Worm (Caenorhabditis elegans) whole organism, L1 larva: ENCODE results near the gene zmp-2.
A peak's percentile ranks its signal among the peaks of the same experiment; 100 is the strongest.

Experiments
- C04F5.9 ChIP-seq: sonication (generic microtip); optimal IDR thresholded peaks from 2 replicates; lab custom pipeline; 2016; ENCODE audit warnings: missing genetic modification characterization, missing compliant biosample characterization
- C16A3.4 ChIP-seq: fragments of 150-350 bp; optimal IDR thresholded peaks from 2 replicates; lab custom pipeline; 2014; ENCODE audit warnings: missing biosample characterization, missing genetic modification characterization
- ama-1 ChIP-seq: fragments of 150-350 bp; optimal IDR thresholded peaks from 2 replicates; lab custom pipeline; 2014
- blmp-1 ChIP-seq: fragments of 150-350 bp; optimal IDR thresholded peaks from 2 replicates; lab custom pipeline; 2014; ENCODE audit warnings: missing biosample characterization, missing genetic modification characterization
- ceh-8 ChIP-seq: fragments of 200-800 bp; sonication (Bioruptor generic); optimal IDR thresholded peaks from 2 replicates; lab custom pipeline; 2018; ENCODE audit warnings: mild to moderate bottlenecking, missing genetic modification characterization, moderate library complexity, missing compliant biosample characterization
- ceh-90 ChIP-seq: sonication (generic microtip); optimal IDR thresholded peaks from 2 replicates; lab custom pipeline; 2016; ENCODE audit warnings: missing genetic modification characterization, missing compliant biosample characterization
- efl-1 ChIP-seq, 4 experiments: fragments of 150-350 bp; optimal IDR thresholded peaks in 3 of 4; peaks in 1 of 4; 1 replicate in 1 of 4; 2 replicates in 3 of 4; lab custom pipeline; 2014; ENCODE audit warnings: missing biosample characterization in 2 of 4, missing genetic modification characterization in 2 of 4, missing genetic modification reagents in 2 of 4
- efl-3 ChIP-seq: fragments of 200-800 bp; sonication (Bioruptor generic); optimal IDR thresholded peaks from 2 replicates; lab custom pipeline; 2018; ENCODE audit warnings: mild to moderate bottlenecking, missing genetic modification characterization, missing compliant biosample characterization
- egl-27 ChIP-seq, 2 experiments: fragments of 150-350 bp in 1 of 2; sonication (generic microtip); optimal IDR thresholded peaks; 3 replicates each; lab custom pipeline; 2017 to 2018; ENCODE audit warnings: missing biosample characterization in 2 of 2, missing genetic modification characterization in 2 of 2, missing genetic modification reagents in 2 of 2
- elt-2 ChIP-seq: sonication (generic microtip); optimal IDR thresholded peaks from 2 replicates; lab custom pipeline; 2016; ENCODE audit warnings: missing genetic modification characterization, mild to moderate bottlenecking, inconsistent platforms, missing compliant biosample characterization, missing genetic modification reagents
- elt-3 ChIP-seq, 6 experiments: fragments of 150-350 bp in 1 of 6; sonication (generic microtip); optimal IDR thresholded peaks; 2 replicates each; lab custom pipeline; 2017 to 2018; ENCODE audit warnings: missing biosample characterization in 6 of 6, missing genetic modification characterization in 6 of 6, inconsistent platforms in 1 of 6
- ets-5 ChIP-seq: fragments of 200-800 bp; sonication (Bioruptor generic); IDR thresholded peaks from 2 replicates; pipeline ENCODE4 v1.3.6; 2022; ENCODE audit warnings: missing genetic modification characterization, missing compliant biosample characterization
- fkh-4 ChIP-seq: sonication (generic microtip); optimal IDR thresholded peaks from 2 replicates; lab custom pipeline; 2016; ENCODE audit warnings: missing compliant biosample characterization, missing genetic modification characterization, borderline replicate concordance
- hpl-2 ChIP-seq: fragments of 150-350 bp; optimal IDR thresholded peaks from 2 replicates; lab custom pipeline; 2014; ENCODE audit warnings: missing biosample characterization, missing genetic modification reagents, missing genetic modification characterization
- lin-13 ChIP-seq: fragments of 150-350 bp; optimal IDR thresholded peaks from 2 replicates; lab custom pipeline; 2014; ENCODE audit warnings: missing biosample characterization, missing genetic modification reagents, missing genetic modification characterization
- lin-14 ChIP-seq: fragments of 200-800 bp; sonication (Bioruptor generic); optimal IDR thresholded peaks from 2 replicates; lab custom pipeline; 2018; ENCODE audit warnings: mild to moderate bottlenecking, missing genetic modification characterization, moderate library complexity, missing compliant biosample characterization
- lin-15B ChIP-seq: fragments of 150-350 bp; sonication (generic microtip); optimal IDR thresholded peaks from 3 replicates; lab custom pipeline; 2014; ENCODE audit warnings: missing biosample characterization, missing genetic modification characterization
- lin-35 ChIP-seq, 2 experiments: fragments of 150-350 bp; optimal IDR thresholded peaks; 2 replicates each; lab custom pipeline; 2014; ENCODE audit warnings: missing biosample characterization in 2 of 2, missing genetic modification characterization in 2 of 2, missing genetic modification reagents in 2 of 2
- lsy-2 ChIP-seq, 2 experiments: fragments of 150-350 bp; optimal IDR thresholded peaks; 2 replicates each; lab custom pipeline; 2014; ENCODE audit warnings: missing biosample characterization in 2 of 2, missing genetic modification characterization in 2 of 2
- mef-2 ChIP-seq: fragments of 150-350 bp; optimal IDR thresholded peaks from 2 replicates; lab custom pipeline; 2014; ENCODE audit warnings: missing biosample characterization, missing genetic modification characterization
- mep-1 ChIP-seq: fragments of 150-350 bp; optimal IDR thresholded peaks from 2 replicates; lab custom pipeline; 2014; ENCODE audit warnings: missing biosample characterization, missing genetic modification characterization
- nhr-19 ChIP-seq: fragments of 200-800 bp; sonication (Bioruptor generic); conservative IDR thresholded peaks from 2 replicates; pipeline ENCODE4 v1.3.6; 2022; ENCODE audit warnings: missing genetic modification characterization, missing compliant biosample characterization
- nhr-20 ChIP-seq: sonication (generic microtip); optimal IDR thresholded peaks from 2 replicates; lab custom pipeline; 2016; ENCODE audit warnings: mild to moderate bottlenecking, missing genetic modification characterization, missing compliant biosample characterization
- nhr-237 ChIP-seq: fragments of 150-350 bp; optimal IDR thresholded peaks from 2 replicates; lab custom pipeline; 2014; ENCODE audit warnings: missing biosample characterization, missing genetic modification characterization
- nhr-28 ChIP-seq: fragments of 150-350 bp; optimal IDR thresholded peaks from 2 replicates; lab custom pipeline; 2014; ENCODE audit warnings: missing biosample characterization, missing genetic modification characterization
- nhr-47 ChIP-seq: sonication (generic microtip); optimal IDR thresholded peaks from 2 replicates; lab custom pipeline; 2016; ENCODE audit warnings: mild to moderate bottlenecking, missing genetic modification characterization, moderate library complexity, missing compliant biosample characterization
- nhr-71 ChIP-seq: sonication (generic microtip); optimal IDR thresholded peaks from 2 replicates; lab custom pipeline; 2016; ENCODE audit warnings: mild to moderate bottlenecking, missing genetic modification characterization, moderate library complexity, missing compliant biosample characterization
- nhr-84 ChIP-seq: sonication (generic microtip); optimal IDR thresholded peaks from 2 replicates; lab custom pipeline; 2017; ENCODE audit warnings: missing biosample characterization, missing genetic modification characterization
- nhr-85 ChIP-seq: sonication (generic microtip); peaks from one replicate; lab custom pipeline; 2016; ENCODE audit warnings: missing genetic modification characterization, inconsistent platforms, missing compliant biosample characterization
- nhr-90 ChIP-seq: sonication (generic microtip); optimal IDR thresholded peaks from 2 replicates; lab custom pipeline; 2016; ENCODE audit warnings: mild to moderate bottlenecking, missing genetic modification characterization, missing compliant biosample characterization; ENCODE audit not compliant: poor library complexity
- rnt-1 ChIP-seq: sonication (generic microtip); optimal IDR thresholded peaks from 2 replicates; lab custom pipeline; 2016; ENCODE audit warnings: mild to moderate bottlenecking, missing genetic modification characterization, moderate library complexity, missing compliant biosample characterization
- snu-23 ChIP-seq: sonication (generic microtip); optimal IDR thresholded peaks from 2 replicates; lab custom pipeline; 2016; ENCODE audit warnings: missing genetic modification characterization, missing compliant biosample characterization
- tlp-1 ChIP-seq: fragments of 150-350 bp; optimal IDR thresholded peaks from 2 replicates; lab custom pipeline; 2014; ENCODE audit warnings: missing biosample characterization, missing genetic modification characterization
- unc-130 ChIP-seq: fragments of 150-350 bp; optimal IDR thresholded peaks from 2 replicates; lab custom pipeline; 2017; ENCODE audit warnings: missing biosample characterization, missing genetic modification characterization, inconsistent platforms
- vab-15 ChIP-seq: sonication (generic microtip); optimal IDR thresholded peaks from 2 replicates; lab custom pipeline; 2017; ENCODE audit warnings: missing genotype, mild to moderate bottlenecking, missing genetic modification characterization, missing compliant biosample characterization
- xbp-1 ChIP-seq: sonication (generic microtip); optimal IDR thresholded peaks from 2 replicates; lab custom pipeline; 2016; ENCODE audit warnings: missing genetic modification characterization, missing compliant biosample characterization
- zag-1 ChIP-seq: fragments of 150-350 bp; optimal IDR thresholded peaks from 2 replicates; lab custom pipeline; 2014; ENCODE audit warnings: missing biosample characterization, missing genetic modification characterization
- zip-4 ChIP-seq: fragments of 200-800 bp; sonication (Bioruptor generic); optimal IDR thresholded peaks from 2 replicates; lab custom pipeline; 2018; ENCODE audit warnings: mild to moderate bottlenecking, missing genetic modification characterization, moderate library complexity, missing compliant biosample characterization
- ztf-4 ChIP-seq: fragments of 150-350 bp; optimal IDR thresholded peaks from 2 replicates; lab custom pipeline; 2014; ENCODE audit warnings: missing biosample characterization, missing genetic modification characterization

zmp-2 gene

ce11 chrIII:2651519-2651918 lies 15.3 kb downstream of the zmp-2 start (continued):
- TF ChIP-seq nhr-20 (tag; lab: Kevin White, UChicago) = no peak
- TF ChIP-seq zip-4 (GFP tag; lab: Kevin White, UChicago) = no peak
- no peak for TF ChIP-seq nhr-84
- TF ChIP-seq lin-14 = peak; percentile 71
- no peak for TF ChIP-seq ztf-4 (tag; lab: Kevin White, UChicago)
- TF ChIP-seq mep-1 = peak; percentile 18
- no peak for TF ChIP-seq hpl-2
- no peak for TF ChIP-seq ceh-90 (tag; lab: Kevin White, UChicago)
- no peak for TF ChIP-seq nhr-28 (tag; lab: Kevin White, UChicago)
- TF ChIP-seq ets-5 (GFP tag; lab: Robert Waterston, UW) = no peak
- TF ChIP-seq lin-15B = no peak
- no peak for TF ChIP-seq zag-1 (tag; lab: Kevin White, UChicago)
- TF ChIP-seq efl-3 = no peak

ce11 chrIII:2652704-2653566 lies 16.8 kb downstream of the zmp-2 start:
- TF ChIP-seq rnt-1 (tag; lab: Kevin White, UChicago) (no peak), elt-2 (peak; percentile 73)

- TF ChIP-seq snu-23 (GFP tag; lab: Kevin White, UChicago) = peak; percentile 46
- no peak for TF ChIP-seq tlp-1 (tag; lab: Kevin White, UChicago)
- TF ChIP-seq nhr-90 (tag; lab: Kevin White, UChicago) = peak; percentile 18
- 0 out of 2 replicates have a peak, but pooled peaks have one; percentile 3 for TF ChIP-seq nhr-19 (GFP tag; lab: Robert Waterston, UW)
- TF ChIP-seq nhr-85 (tag; lab: Kevin White, UChicago) = peak; percentile 91
- no peak for TF ChIP-seq efl-1 (optimal IDR thresholded peaks at IDR 0.05; lab: Kevin White, UChicago)
- TF ChIP-seq efl-1 (GFP tag; optimal IDR thresholded peaks at IDR 0.05 in 1 of 2; lab: Kevin White, UChicago) = peak in 1 of 2 experiments; percentile 22
- TF ChIP-seq xbp-1 (tag; lab: Kevin White, UChicago) = no peak
- no peak for TF ChIP-seq ceh-8 (GFP tag; lab: Kevin White, UChicago)
- TF ChIP-seq rnt-1 (tag; lab: Kevin White, UChicago) = no peak
- peak; percentile 32 for TF ChIP-seq nhr-71
- TF ChIP-seq C16A3.4 (tag; lab: Kevin White, UChicago) = peak; percentile 29
- TF ChIP-seq unc-130 = no peak
- TF ChIP-seq lsy-2 (tag; optimal IDR thresholded peaks at IDR 0.05; lab: Kevin White, UChicago) = peak in 1 of 2 experiments; percentile 25
- peak; percentile 83 for TF ChIP-seq lin-14
- TF ChIP-seq egl-27 (tag; optimal IDR thresholded peaks at IDR 0.05; lab: Kevin White, UChicago) = no peak
- no peak for TF ChIP-seq C04F5.9 (tag; lab: Kevin White, UChicago)
- TF ChIP-seq vab-15 = no peak
- TF ChIP-seq lin-35 (GFP tag; optimal IDR thresholded peaks at IDR 0.05; lab: Kevin White, UChicago) = no peak
- no peak for TF ChIP-seq nhr-237 (tag; lab: Kevin White, UChicago)
- peak in 4 of 6 experiments; percentile 1 to 61 (median 31) for TF ChIP-seq elt-3 (tag; optimal IDR thresholded peaks at IDR 0.05; lab: Kevin White, UChicago)
- TF ChIP-seq fkh-4 (tag; lab: Kevin White, UChicago) = no peak
- peak; percentile 81 for TF ChIP-seq blmp-1 (tag; lab: Kevin White, UChicago)
- peak; percentile 25 for TF ChIP-seq lin-13 (GFP tag; lab: Kevin White, UChicago)
- TF ChIP-seq nhr-20 (tag; lab: Kevin White, UChicago) = peak; percentile 33
- no peak for TF ChIP-seq mef-2 (tag; lab: Kevin White, UChicago)
- peak; percentile 56 for TF ChIP-seq mep-1
- TF ChIP-seq nhr-84 = no peak
- TF ChIP-seq ama-1 (lab: Kevin White, UChicago) = no peak
- peak; percentile 10 for TF ChIP-seq nhr-47
These were observed 20.0 kb downstream of the zmp-2 start for ce11 chrIII:2656168-2656567.
